Worm (Caenorhabditis elegans) whole organism, L4 larva: ENCODE measurements around the gene M110.3.

Source experiments
- Y48G9A.11 ChIP-seq: fragments of 200-800 bp; sonication (Bioruptor generic); IDR thresholded peaks from 2 replicates; pipeline ENCODE4 v1.3.6; 2022; ENCODE audit warnings: missing genetic modification reagents, missing genetic modification characterization, missing compliant biosample characterization
- ama-1 ChIP-seq: fragments of 150-350 bp; optimal IDR thresholded peaks from 2 replicates; lab custom pipeline; 2014; ENCODE audit warnings: inconsistent platforms, mixed read lengths
- daf-8 ChIP-seq: fragments of 200-800 bp; sonication (Bioruptor generic); IDR thresholded peaks from 2 replicates; pipeline ENCODE4 v1.3.6; 2022; ENCODE audit warnings: missing genetic modification characterization, missing compliant biosample characterization
- mdl-1 ChIP-seq, 2 experiments: fragments of 150-350 bp in 1 of 2; sonication (generic microtip) in 1 of 2; optimal IDR thresholded peaks; 2 replicates each; lab custom pipeline; 2014 to 2017; ENCODE audit warnings: missing biosample characterization in 2 of 2, missing genetic modification characterization in 2 of 2
- zag-1 ChIP-seq: fragments of 150-350 bp; optimal IDR thresholded peaks from 2 replicates; lab custom pipeline; 2014; ENCODE audit warnings: missing biosample characterization, missing genetic modification characterization
- ztf-11 ChIP-seq: fragments of 150-350 bp; optimal IDR thresholded peaks from 2 replicates; lab custom pipeline; 2014; ENCODE audit warnings: missing biosample characterization, missing genetic modification characterization

ce11 chrII:8178614-8179013, 37.8 kb downstream of the M110.3 start:
- TF ChIP-seq ztf-11 (tag; lab: Kevin White, UChicago) (no peak), daf-8 (no peak), mdl-1 (tag; optimal IDR thresholded peaks at IDR 0.05; lab: Kevin White, UChicago) (no peak), Y48G9A.11 (GFP tag; lab: Robert Waterston, UW) (no peak), ama-1 (lab: Kevin White, UChicago) (no peak), zag-1 (tag; lab: Kevin White, UChicago) (no peak)
